Worm (Caenorhabditis elegans) whole organism, L1 larva: ENCODE results near the gene lgc-5.

Source experiments
- ama-1 ChIP-seq: fragments of 150-350 bp; optimal IDR thresholded peaks from 2 replicates; lab custom pipeline; 2014
- blmp-1 ChIP-seq: fragments of 150-350 bp; optimal IDR thresholded peaks from 2 replicates; lab custom pipeline; 2014; ENCODE audit warnings: missing biosample characterization, missing genetic modification characterization
- lir-3 ChIP-seq: sonication (generic microtip); optimal IDR thresholded peaks from 2 replicates; lab custom pipeline; 2016; ENCODE audit warnings: mild to moderate bottlenecking, missing genetic modification characterization, moderate library complexity, missing compliant biosample characterization; ENCODE audit not compliant: poor library complexity
- mab-9 ChIP-seq: fragments of 200-800 bp; sonication (Bioruptor generic); IDR thresholded peaks from 2 replicates; pipeline ENCODE4 v1.3.6; 2022; ENCODE audit warnings: missing genetic modification reagents, missing genetic modification characterization, missing compliant biosample characterization
- nhr-237 ChIP-seq: fragments of 150-350 bp; optimal IDR thresholded peaks from 2 replicates; lab custom pipeline; 2014; ENCODE audit warnings: missing biosample characterization, missing genetic modification characterization
- snu-23 ChIP-seq: sonication (generic microtip); optimal IDR thresholded peaks from 2 replicates; lab custom pipeline; 2016; ENCODE audit warnings: missing genetic modification characterization, missing compliant biosample characterization
- sup-37 ChIP-seq: fragments of 200-800 bp; sonication (Bioruptor generic); optimal IDR thresholded peaks from 2 replicates; lab custom pipeline; 2018; ENCODE audit warnings: mild to moderate bottlenecking, missing genetic modification characterization, missing compliant biosample characterization

ce11 chrIV:8348073-8348472 is 5.6 kb downstream of the lgc-5 start, which contains the start of gene F17E9.4:
- TF ChIP-seq snu-23 (GFP tag; lab: Kevin White, UChicago): no peak
- no peak for TF ChIP-seq lir-3 (tag; lab: Kevin White, UChicago)
- TF ChIP-seq nhr-237 (tag; lab: Kevin White, UChicago): no peak
- no peak for TF ChIP-seq blmp-1
- no peak for TF ChIP-seq ama-1 (lab: Kevin White, UChicago)
- TF ChIP-seq sup-37 (GFP tag; lab: Kevin White, UChicago): no peak
- no peak for TF ChIP-seq mab-9 (GFP tag; lab: Robert Waterston, UW)
